Worm (Caenorhabditis elegans) whole organism, late embryonic: ENCODE data around the gene C56A3.4.
A peak's percentile ranks its signal among the peaks of the same experiment; 100 is the strongest.

Source experiments
- C38D4.7 ChIP-seq: fragments of 200-800 bp; sonication (Bioruptor generic); optimal IDR thresholded peaks from 2 replicates; lab custom pipeline; 2018; ENCODE audit warnings: mild to moderate bottlenecking, missing genetic modification characterization, moderate library complexity, missing compliant biosample characterization
- F13H6.1 ChIP-seq: sonication (generic microtip); optimal IDR thresholded peaks from 2 replicates; lab custom pipeline; 2016; ENCODE audit warnings: missing genetic modification characterization, missing compliant biosample characterization
- K02D7.2 ChIP-seq: sonication (generic microtip); optimal IDR thresholded peaks from 2 replicates; lab custom pipeline; 2017; ENCODE audit warnings: mild to moderate bottlenecking, missing genetic modification characterization, missing compliant biosample characterization
- Y22D7AL.16 ChIP-seq: sonication (generic microtip); optimal IDR thresholded peaks from 2 replicates; lab custom pipeline; 2016; ENCODE audit warnings: missing genetic modification characterization, missing compliant biosample characterization
- ahr-1 ChIP-seq: sonication (generic microtip); optimal IDR thresholded peaks from 2 replicates; lab custom pipeline; 2016; ENCODE audit warnings: missing genetic modification characterization, missing compliant biosample characterization
- ceh-14 ChIP-seq: sonication (generic microtip); optimal IDR thresholded peaks from 2 replicates; lab custom pipeline; 2016; ENCODE audit warnings: missing genotype, missing genetic modification characterization, missing compliant biosample characterization
- ceh-18 ChIP-seq: sonication (generic microtip); optimal IDR thresholded peaks from 2 replicates; lab custom pipeline; 2016; ENCODE audit warnings: missing genetic modification characterization, missing compliant biosample characterization
- ceh-19 ChIP-seq: fragments of 200-800 bp; sonication (Bioruptor generic); optimal IDR thresholded peaks from 2 replicates; lab custom pipeline; 2018; ENCODE audit warnings: mild to moderate bottlenecking, missing genetic modification characterization, missing compliant biosample characterization
- ceh-2 ChIP-seq: sonication (generic microtip); optimal IDR thresholded peaks from 2 replicates; lab custom pipeline; 2016; ENCODE audit warnings: missing genotype, missing genetic modification characterization, missing compliant biosample characterization
- ceh-22 ChIP-seq: sonication (generic microtip); optimal IDR thresholded peaks from 2 replicates; lab custom pipeline; 2017; ENCODE audit warnings: missing biosample characterization, missing genetic modification characterization
- ceh-24 ChIP-seq: sonication (generic microtip); optimal IDR thresholded peaks from 2 replicates; lab custom pipeline; 2016; ENCODE audit warnings: mild to moderate bottlenecking, missing genetic modification characterization, missing compliant biosample characterization
- ceh-31 ChIP-seq: sonication (generic microtip); optimal IDR thresholded peaks from 2 replicates; lab custom pipeline; 2016; ENCODE audit warnings: missing genetic modification characterization, missing compliant biosample characterization
- ceh-34 ChIP-seq: sonication (generic microtip); optimal IDR thresholded peaks from 2 replicates; lab custom pipeline; 2016; ENCODE audit warnings: mild to moderate bottlenecking, missing genetic modification characterization, missing compliant biosample characterization
- ceh-45 ChIP-seq: fragments of 200-800 bp; sonication (Bioruptor generic); IDR thresholded peaks from 2 replicates; pipeline ENCODE4 v1.3.6; 2022; ENCODE audit warnings: missing genetic modification reagents, missing genetic modification characterization, missing compliant biosample characterization
- ceh-48 ChIP-seq: sonication (generic microtip); optimal IDR thresholded peaks from 2 replicates; lab custom pipeline; 2016; ENCODE audit warnings: missing genetic modification characterization, inconsistent platforms, missing compliant biosample characterization
- che-1 ChIP-seq: sonication (generic microtip); optimal IDR thresholded peaks from 2 replicates; lab custom pipeline; 2016; ENCODE audit warnings: mild to moderate bottlenecking, missing genetic modification characterization, missing compliant biosample characterization
- dmd-4 ChIP-seq: sonication (generic microtip); optimal IDR thresholded peaks from 2 replicates; lab custom pipeline; 2016; ENCODE audit warnings: borderline replicate concordance, missing genetic modification characterization, missing compliant biosample characterization
- elt-2 ChIP-seq: sonication (generic microtip); optimal IDR thresholded peaks from 2 replicates; lab custom pipeline; 2016; ENCODE audit warnings: missing genetic modification reagents, missing genetic modification characterization, missing compliant biosample characterization
- elt-4 ChIP-seq: sonication (generic microtip); optimal IDR thresholded peaks from 2 replicates; lab custom pipeline; 2016; ENCODE audit warnings: missing genetic modification characterization, missing compliant biosample characterization
- ets-4 ChIP-seq: sonication (generic microtip); optimal IDR thresholded peaks from 2 replicates; lab custom pipeline; 2016; ENCODE audit warnings: missing genetic modification characterization, missing compliant biosample characterization
- eyg-1 ChIP-seq: sonication (generic microtip); optimal IDR thresholded peaks from 2 replicates; lab custom pipeline; 2016; ENCODE audit warnings: missing genotype, missing genetic modification characterization, missing compliant biosample characterization
- fax-1 ChIP-seq: sonication (generic microtip); optimal IDR thresholded peaks from 2 replicates; lab custom pipeline; 2016; ENCODE audit warnings: missing genotype, missing genetic modification characterization, missing compliant biosample characterization
- fkh-6 ChIP-seq: sonication (generic microtip); optimal IDR thresholded peaks from 2 replicates; lab custom pipeline; 2016; ENCODE audit warnings: missing genetic modification characterization, missing compliant biosample characterization
- gmeb-2 ChIP-seq: sonication (generic microtip); optimal IDR thresholded peaks from 2 replicates; lab custom pipeline; 2016; ENCODE audit warnings: missing genetic modification characterization, inconsistent platforms, missing compliant biosample characterization
- hlh-13 ChIP-seq: fragments of 200-800 bp; sonication (Bioruptor generic); optimal IDR thresholded peaks from 2 replicates; lab custom pipeline; 2018; ENCODE audit warnings: mild to moderate bottlenecking, missing genetic modification characterization, missing compliant biosample characterization
- hlh-15 ChIP-seq: sonication (generic microtip); optimal IDR thresholded peaks from 2 replicates; lab custom pipeline; 2016; ENCODE audit warnings: missing genetic modification characterization, missing compliant biosample characterization
- hlh-6 ChIP-seq: sonication (generic microtip); optimal IDR thresholded peaks from 2 replicates; lab custom pipeline; 2016; ENCODE audit warnings: missing genotype, missing genetic modification characterization, missing compliant biosample characterization
- hlh-8 ChIP-seq: sonication (generic microtip); optimal IDR thresholded peaks from 2 replicates; lab custom pipeline; 2016; ENCODE audit warnings: missing genotype, missing genetic modification characterization, missing compliant biosample characterization
- lim-6 ChIP-seq: sonication (generic microtip); optimal IDR thresholded peaks from 2 replicates; lab custom pipeline; 2016; ENCODE audit warnings: missing genetic modification characterization, missing compliant biosample characterization
- lin-11 ChIP-seq: fragments of 200-800 bp; sonication (Bioruptor generic); optimal IDR thresholded peaks from 2 replicates; lab custom pipeline; 2018; ENCODE audit warnings: mild to moderate bottlenecking, missing genetic modification characterization, missing compliant biosample characterization
- madf-2 ChIP-seq: sonication (generic microtip); optimal IDR thresholded peaks from 2 replicates; lab custom pipeline; 2017; ENCODE audit warnings: missing genetic modification characterization, missing compliant biosample characterization
- nfya-1 ChIP-seq: sonication (generic microtip); optimal IDR thresholded peaks from 2 replicates; lab custom pipeline; 2017; ENCODE audit warnings: missing genetic modification characterization, mild to moderate bottlenecking, missing compliant biosample characterization, antibody characterized with exemption, moderate library complexity
- nhr-11 ChIP-seq: fragments of 150-350 bp; optimal IDR thresholded peaks from 2 replicates; lab custom pipeline; 2014; ENCODE audit warnings: missing biosample characterization, missing genetic modification characterization
- nhr-232 ChIP-seq: sonication (generic microtip); optimal IDR thresholded peaks from 2 replicates; lab custom pipeline; 2016; ENCODE audit warnings: missing genetic modification characterization, missing compliant biosample characterization
- odd-2 ChIP-seq: sonication (generic microtip); optimal IDR thresholded peaks from 2 replicates; lab custom pipeline; 2017; ENCODE audit warnings: antibody characterized with exemption, mild to moderate bottlenecking, missing genetic modification characterization, missing compliant biosample characterization
- pat-9 ChIP-seq: fragments of 200-800 bp; sonication (Bioruptor generic); optimal IDR thresholded peaks from 2 replicates; lab custom pipeline; 2018; ENCODE audit warnings: mild to moderate bottlenecking, missing genetic modification characterization, moderate library complexity, missing compliant biosample characterization
- pax-1 ChIP-seq: fragments of 150-350 bp; optimal IDR thresholded peaks from 2 replicates; lab custom pipeline; 2014; ENCODE audit warnings: missing biosample characterization, missing genetic modification characterization
- pha-2 ChIP-seq: sonication (generic microtip); optimal IDR thresholded peaks from 2 replicates; lab custom pipeline; 2017; ENCODE audit warnings: mild to moderate bottlenecking, missing genetic modification characterization, missing compliant biosample characterization
- pha-4 ChIP-seq: fragments of 150-350 bp; optimal IDR thresholded peaks from 2 replicates; lab custom pipeline; 2018; ENCODE audit warnings: missing biosample characterization, missing genetic modification reagents, missing genetic modification characterization
- pqm-1 ChIP-seq: sonication (generic microtip); optimal IDR thresholded peaks from 2 replicates; lab custom pipeline; 2016; ENCODE audit warnings: missing genetic modification characterization, missing compliant biosample characterization
- pros-1 ChIP-seq: fragments of 150-350 bp; optimal IDR thresholded peaks from 2 replicates; lab custom pipeline; 2014; ENCODE audit warnings: missing biosample characterization, missing genetic modification reagents, missing genetic modification characterization
- ref-2 ChIP-seq: sonication (generic microtip); optimal IDR thresholded peaks from 2 replicates; lab custom pipeline; 2016; ENCODE audit warnings: missing genetic modification characterization, missing compliant biosample characterization
- rnt-1 ChIP-seq: sonication (generic microtip); optimal IDR thresholded peaks from 2 replicates; lab custom pipeline; 2016; ENCODE audit warnings: missing genetic modification characterization, missing compliant biosample characterization
- sox-2 ChIP-seq: fragments of 200-800 bp; sonication (Bioruptor generic); IDR thresholded peaks from 2 replicates; pipeline ENCODE4 v1.3.6; 2022; ENCODE audit warnings: missing genetic modification reagents, missing genetic modification characterization, missing compliant biosample characterization
- sox-4 ChIP-seq: sonication (generic microtip); optimal IDR thresholded peaks from 2 replicates; lab custom pipeline; 2017; ENCODE audit warnings: mild to moderate bottlenecking, missing genetic modification characterization, inconsistent platforms, missing compliant biosample characterization
- syd-9 ChIP-seq: sonication (generic microtip); optimal IDR thresholded peaks from 2 replicates; lab custom pipeline; 2016; ENCODE audit warnings: mild to moderate bottlenecking, missing genetic modification characterization, moderate library complexity, missing compliant biosample characterization
- ttx-3 ChIP-seq: sonication (generic microtip); optimal IDR thresholded peaks from 2 replicates; lab custom pipeline; 2016; ENCODE audit warnings: missing genetic modification reagents, missing genetic modification characterization, missing compliant biosample characterization
- unc-3 ChIP-seq, 2 experiments: fragments of 200-800 bp in 1 of 2; sonication (Bioruptor generic) in 1 of 2; sonication (generic microtip) in 1 of 2; conservative IDR thresholded peaks in 1 of 2; optimal IDR thresholded peaks in 1 of 2; 2 replicates each; pipeline versions ENCODE4 v1.3.6 to Lab custom; 2016 to 2022; ENCODE audit warnings: missing compliant biosample characterization in 2 of 2, missing genetic modification characterization in 2 of 2, missing genetic modification reagents in 1 of 2
- unc-42 ChIP-seq: sonication (generic microtip); optimal IDR thresholded peaks from 2 replicates; lab custom pipeline; 2016; ENCODE audit warnings: missing genotype, missing genetic modification characterization, missing compliant biosample characterization
- unc-86 ChIP-seq: sonication (generic microtip); optimal IDR thresholded peaks from 2 replicates; lab custom pipeline; 2016; ENCODE audit warnings: missing genetic modification characterization, missing compliant biosample characterization
- zip-5 ChIP-seq: sonication (generic microtip); optimal IDR thresholded peaks from 2 replicates; lab custom pipeline; 2016; ENCODE audit warnings: missing genetic modification characterization, missing compliant biosample characterization

C56A3.4 gene

DNA sequence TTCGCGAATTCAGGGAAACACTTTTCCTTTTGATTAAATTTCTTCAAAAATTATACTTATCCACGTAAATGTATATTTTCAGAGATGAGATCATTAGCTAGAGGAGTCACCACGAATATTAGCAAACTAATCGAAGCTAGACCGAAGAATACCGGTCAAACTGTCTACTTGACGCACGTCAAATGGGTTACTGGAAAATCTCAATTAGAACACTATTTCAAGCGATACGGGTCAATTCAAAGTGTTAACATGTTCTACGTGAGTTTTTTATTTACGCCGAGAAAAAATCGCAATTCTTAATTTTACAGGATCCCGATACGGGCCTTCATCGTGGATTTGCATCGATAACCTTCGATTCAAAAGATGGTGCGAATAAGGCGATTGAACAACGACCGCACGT, 14.2 kb upstream of the C56A3.4 start, which contains the start of gene slrp-1:
TSS of gene slrp-1 (plus strand) at position 83 of the 400 bp plus-strand sequence.
- no peak for TF ChIP-seq sox-2 (GFP tag; lab: Robert Waterston, UW)
- no peak for TF ChIP-seq elt-2 (tag; lab: Kevin White, UChicago)
- TF ChIP-seq pat-9 (tag; lab: Kevin White, UChicago), result no peak
- no peak for TF ChIP-seq lin-11 (tag; lab: Kevin White, UChicago)
- no peak for TF ChIP-seq nfya-1 (tag; lab: Kevin White, UChicago)
- TF ChIP-seq ceh-18, result no peak
- no peak for TF ChIP-seq ceh-14 (tag; lab: Kevin White, UChicago)

DNA sequence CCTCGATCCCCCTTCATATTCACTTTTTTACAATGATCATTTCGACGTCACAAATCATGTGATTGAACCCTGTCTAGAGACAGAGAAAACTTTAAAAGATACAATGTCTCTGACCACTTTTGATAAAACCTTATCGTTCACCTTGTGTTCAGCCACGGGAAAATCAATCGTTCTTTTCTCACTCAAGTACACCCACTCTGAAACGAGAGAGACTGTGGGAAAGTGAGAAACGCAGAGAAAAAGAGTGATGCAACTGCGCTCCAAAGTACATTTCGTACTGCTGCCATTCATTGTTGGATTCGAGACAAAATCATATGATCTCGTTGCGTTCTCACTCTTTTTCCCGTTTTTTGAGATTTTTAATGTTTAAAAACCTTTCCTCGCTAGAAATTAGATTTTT, 13.6 kb upstream of the C56A3.4 start:
- TF ChIP-seq hlh-15 (no peak), C38D4.7 (no peak), ceh-18 (peak; percentile 51), ref-2 (tag; lab: Kevin White, UChicago) (no peak), madf-2 (no peak), Y22D7AL.16 (no peak), pqm-1 (no peak), rnt-1 (tag; lab: Kevin White, UChicago) (no peak), pax-1 (tag; lab: Kevin White, UChicago) (no peak), ets-4 (tag; lab: Kevin White, UChicago) (no peak), ceh-48 (tag; lab: Kevin White, UChicago) (peak; percentile 26), K02D7.2 (no peak), ahr-1 (tag; lab: Kevin White, UChicago) (no peak), ceh-14 (tag; lab: Kevin White, UChicago) (no peak), fkh-6 (tag; lab: Kevin White, UChicago) (no peak), ceh-2 (tag; lab: Kevin White, UChicago) (no peak), lim-6 (tag; lab: Kevin White, UChicago) (no peak), sox-4 (no peak), pros-1 (tag; lab: Kevin White, UChicago) (no peak), hlh-8 (tag; lab: Kevin White, UChicago) (no peak), F13H6.1 (tag; lab: Kevin White, UChicago) (no peak), unc-3 (GFP tag; conservative IDR thresholded peaks at IDR 0.05; lab: Robert Waterston, UW) (no peak), unc-3 (tag; optimal IDR thresholded peaks at IDR 0.05; lab: Kevin White, UChicago) (no peak), ceh-34 (tag; lab: Kevin White, UChicago) (no peak), ceh-22 (tag; lab: Kevin White, UChicago) (peak; percentile 12), odd-2 (tag; lab: Kevin White, UChicago) (no peak), ceh-24 (no peak), ceh-45 (GFP tag; lab: Robert Waterston, UW) (no peak), nhr-11 (tag; lab: Kevin White, UChicago) (no peak), che-1 (tag; lab: Kevin White, UChicago) (no peak), sox-2 (GFP tag; lab: Robert Waterston, UW) (peak; percentile 15; the same call in 1 of the 2 replicates), ceh-31 (tag; lab: Kevin White, UChicago) (peak; percentile 49), pha-2 (tag; lab: Kevin White, UChicago) (no peak), syd-9 (tag; lab: Kevin White, UChicago) (no peak), dmd-4 (tag; lab: Kevin White, UChicago) (no peak), fax-1 (tag; lab: Kevin White, UChicago) (no peak), nfya-1 (tag; lab: Kevin White, UChicago) (peak; percentile 67), unc-42 (peak; percentile 5), unc-86 (tag; lab: Kevin White, UChicago) (no peak), lin-11 (tag; lab: Kevin White, UChicago) (no peak), gmeb-2 (tag; lab: Kevin White, UChicago) (no peak), nhr-232 (tag; lab: Kevin White, UChicago) (no peak), ttx-3 (tag; lab: Kevin White, UChicago) (no peak), zip-5 (tag; lab: Kevin White, UChicago) (no peak), hlh-13 (GFP tag; lab: Kevin White, UChicago) (no peak), eyg-1 (tag; lab: Kevin White, UChicago) (no peak), hlh-6 (tag; lab: Kevin White, UChicago) (no peak), pat-9 (tag; lab: Kevin White, UChicago) (no peak), ceh-19 (GFP tag; lab: Kevin White, UChicago) (no peak), pha-4 (tag; lab: Kevin White, UChicago) (no peak), elt-4 (no peak)
